Worm (Caenorhabditis elegans) whole organism, early embryonic: ENCODE data around the gene K12H6.2.
A peak's percentile ranks its signal among the peaks of the same experiment; 100 is the strongest.

Experiments used
- B0310.2 ChIP-seq: sonication (generic microtip); optimal IDR thresholded peaks from 2 replicates; lab custom pipeline; 2016; ENCODE audit warnings: mild to moderate bottlenecking, missing genetic modification characterization, missing compliant biosample characterization
- F13C5.2 ChIP-seq: sonication (generic microtip); optimal IDR thresholded peaks from 2 replicates; lab custom pipeline; 2017; ENCODE audit warnings: mild to moderate bottlenecking, missing genetic modification characterization, inconsistent platforms, missing compliant biosample characterization
- aly-1 ChIP-seq: sonication (generic microtip); optimal IDR thresholded peaks from 2 replicates; lab custom pipeline; 2016; ENCODE audit warnings: missing genetic modification characterization, missing compliant biosample characterization
- ama-1 ChIP-seq: fragments of 150-350 bp; optimal IDR thresholded peaks from 2 replicates; lab custom pipeline; 2014
- ceh-36 ChIP-seq: sonication (generic microtip); optimal IDR thresholded peaks from 2 replicates; lab custom pipeline; 2016; ENCODE audit warnings: missing genetic modification characterization, inconsistent platforms, missing compliant biosample characterization
- flt-1 ChIP-seq: fragments of 200-800 bp; sonication (Bioruptor generic); IDR thresholded peaks from 2 replicates; pipeline ENCODE4 v1.3.6; 2022; ENCODE audit warnings: missing genetic modification characterization, missing compliant biosample characterization
- hmbx-1 ChIP-seq: sonication (generic microtip); optimal IDR thresholded peaks from 2 replicates; lab custom pipeline; 2016; ENCODE audit warnings: mild to moderate bottlenecking, missing genetic modification characterization, missing compliant biosample characterization
- pes-1 ChIP-seq: fragments of 200-800 bp; sonication (Bioruptor generic); IDR thresholded peaks from 2 replicates; pipeline ENCODE4 v1.3.6; 2022; ENCODE audit warnings: missing genetic modification reagents, missing genetic modification characterization, missing compliant biosample characterization
- sea-1 ChIP-seq: fragments of 200-800 bp; sonication (Bioruptor generic); conservative IDR thresholded peaks from 2 replicates; pipeline ENCODE4 v1.3.6; 2022; ENCODE audit warnings: missing genetic modification characterization, missing compliant biosample characterization
- tbx-37 ChIP-seq: fragments of 200-800 bp; sonication (Bioruptor generic); conservative IDR thresholded peaks from 2 replicates; pipeline ENCODE4 v1.3.6; 2022; ENCODE audit warnings: missing genetic modification reagents, missing genetic modification characterization, missing compliant biosample characterization
- tra-4 ChIP-seq: sonication (generic microtip); optimal IDR thresholded peaks from 2 replicates; lab custom pipeline; 2017; ENCODE audit warnings: missing genetic modification characterization, missing compliant biosample characterization

DNA sequence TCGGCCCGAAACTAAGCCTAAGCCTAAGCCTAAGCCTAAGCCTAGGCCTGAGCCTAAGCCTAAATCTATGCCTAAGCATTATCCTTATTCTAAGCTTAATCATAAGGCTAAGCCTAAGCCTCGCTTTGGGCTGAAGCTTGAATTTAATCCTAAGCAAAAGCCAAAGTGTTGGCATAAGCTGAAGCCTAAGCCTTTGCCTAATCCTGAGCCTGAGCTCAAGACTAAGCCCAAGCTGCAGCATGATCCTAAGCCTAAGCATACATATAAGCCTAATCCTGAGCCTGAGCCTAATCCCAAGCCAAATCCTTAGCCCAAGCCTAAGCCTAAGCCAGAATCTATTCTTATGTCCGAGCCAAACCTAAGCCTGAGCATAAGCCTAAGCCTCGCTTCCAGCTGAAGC, 31.2 kb upstream of the K12H6.2 start:
- TF ChIP-seq ama-1 (lab: Kevin White, UChicago) (no peak), pes-1 (GFP tag; lab: Robert Waterston, UW) (no peak), ceh-36 (tag; lab: Kevin White, UChicago) (peak; percentile 91), flt-1 (GFP tag; lab: Robert Waterston, UW) (no peak), F13C5.2 (no peak), tra-4 (tag; lab: Kevin White, UChicago) (no peak), tbx-37 (GFP tag; lab: Robert Waterston, UW) (no peak), sea-1 (GFP tag; lab: Robert Waterston, UW) (no peak), aly-1 (tag; lab: Kevin White, UChicago) (no peak), hmbx-1 (tag; lab: Kevin White, UChicago) (no peak), B0310.2 (no peak)
